Fruit fly (Drosophila melanogaster): ENCODE measurements around the gene Bdbt.

- TF ChIP-seq CG8478 (optimal IDR thresholded peaks at IDR 0.05) (no peak), CTCF (optimal IDR thresholded peaks at IDR 0.05) (no peak)
These were observed 17.0 kb downstream of the Bdbt start, which contains the start of the genes CG7044 and Tbc1d22 for dm6 chr3R:21101453-21102214.
